Fruit fly (Drosophila melanogaster) Kc167 (cell line): ENCODE data around the gene Lst8.

Experiments used
- Myc ChIP-seq: fragments of >200 bp; optimal IDR thresholded peaks from 2 replicates; lab custom pipeline; 2017; ENCODE audit warnings: missing external identifiers
- Sin3A ChIP-seq: fragments of >200 bp; optimal IDR thresholded peaks from 2 replicates; lab custom pipeline; 2018; ENCODE audit warnings: missing external identifiers
- h ChIP-seq: fragments of >200 bp; optimal IDR thresholded peaks from 3 replicates; lab custom pipeline; 2018; ENCODE audit warnings: missing external identifiers
- insv ChIP-seq: fragments of >200 bp; optimal IDR thresholded peaks from 3 replicates; lab custom pipeline; 2018; ENCODE audit warnings: missing external identifiers
- psq ChIP-seq: fragments of >200 bp; optimal IDR thresholded peaks from 2 replicates; lab custom pipeline; 2017; ENCODE audit warnings: missing external identifiers
- ttk ChIP-seq: sonication (Bioruptor generic); optimal IDR thresholded peaks from 2 replicates; lab custom pipeline; 2017; ENCODE audit warnings: missing external identifiers

Gene Lst8

dm6 chrX:9578696-9579509, 26.9 kb downstream of the Lst8 start:
- no peak for TF ChIP-seq ttk
- no peak for TF ChIP-seq Sin3A (lab: Kevin White, UChicago)
- TF ChIP-seq insv: no peak
- no peak for TF ChIP-seq Myc (lab: Kevin White, UChicago)
- no peak for TF ChIP-seq psq (lab: Kevin White, UChicago)
- TF ChIP-seq h (lab: Kevin White, UChicago): no peak

DNA sequence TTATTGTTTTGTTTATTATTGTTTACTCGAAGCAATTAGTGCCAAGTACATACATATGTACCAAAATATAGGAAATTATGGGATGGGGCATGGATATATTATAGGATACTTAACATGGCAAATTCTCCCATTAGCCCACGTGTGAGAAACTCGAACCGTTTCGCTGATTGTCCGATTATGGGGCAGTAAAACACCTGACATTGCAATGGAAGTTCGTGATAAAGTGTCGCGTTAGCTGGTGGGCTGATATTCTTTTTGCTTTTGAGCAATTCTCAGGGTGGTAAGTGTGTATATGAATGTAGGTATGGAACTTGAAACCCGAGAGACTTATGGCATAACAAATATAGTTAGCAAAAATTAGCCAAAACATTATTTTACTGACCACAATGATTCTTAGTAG, 27.8 kb downstream of the Lst8 start:
- no peak for TF ChIP-seq Myc (lab: Kevin White, UChicago)
- no peak for TF ChIP-seq psq (lab: Kevin White, UChicago)
- no peak for TF ChIP-seq insv
- no peak for TF ChIP-seq h (lab: Kevin White, UChicago)

DNA sequence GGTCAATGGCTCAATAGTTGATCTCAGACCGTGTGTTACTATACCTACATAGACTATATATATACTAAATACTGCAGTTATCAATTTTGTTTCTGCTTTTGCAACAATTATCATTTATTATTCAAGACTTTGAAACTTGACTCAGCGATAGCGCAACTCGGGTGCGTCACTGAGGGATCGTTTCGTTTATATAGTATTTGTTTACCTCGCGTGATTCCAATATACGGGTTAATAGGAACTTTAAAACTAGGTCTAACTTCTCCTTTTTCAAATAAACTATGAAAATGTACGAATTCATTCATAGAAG, 28.5 kb downstream of the Lst8 start:
- TF ChIP-seq insv: no peak
- no peak for TF ChIP-seq psq (lab: Kevin White, UChicago)

- TF ChIP-seq ttk (no peak), h (lab: Kevin White, UChicago) (no peak), insv (no peak), psq (lab: Kevin White, UChicago) (no peak), Myc (lab: Kevin White, UChicago) (no peak), Sin3A (lab: Kevin White, UChicago) (no peak)
Measured at dm6 chrX:9576504-9577337, 29.0 kb downstream of the Lst8 start.

- TF ChIP-seq Sin3A (lab: Kevin White, UChicago) (no peak), ttk (no peak), insv (no peak)
Measured at dm6 chrX:9576147-9576503, 29.6 kb downstream of the Lst8 start, which contains the start of gene CG42395. Gene CG42395 (minus strand): TSS chrX:9576247.

DNA sequence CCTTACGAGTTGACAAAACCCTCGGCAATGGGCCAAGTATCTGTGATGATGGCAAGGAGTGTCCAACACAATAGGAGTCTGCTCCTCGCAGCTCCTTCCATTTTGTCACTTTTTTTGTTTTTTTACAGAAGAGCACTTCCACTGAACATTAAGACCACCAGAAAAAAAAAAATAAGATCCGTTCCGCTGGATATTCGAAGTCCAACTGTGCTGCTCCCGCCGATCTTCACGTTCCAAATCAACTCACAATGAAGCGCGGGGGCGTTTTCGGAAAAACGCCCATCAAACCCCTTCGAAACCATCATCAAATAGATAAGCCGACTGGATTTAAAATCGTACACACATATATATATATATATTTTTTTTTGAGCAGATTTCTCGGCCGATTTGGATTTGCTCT, 34.6 kb downstream of the Lst8 start, which contains the start of gene Cubn:
Cubn (minus strand) TSS at position 101 of the 400 bp plus-strand sequence.
- TF ChIP-seq h (lab: Kevin White, UChicago) (no peak), ttk (no peak), Sin3A (lab: Kevin White, UChicago) (no peak), Myc (lab: Kevin White, UChicago) (no peak)

DNA sequence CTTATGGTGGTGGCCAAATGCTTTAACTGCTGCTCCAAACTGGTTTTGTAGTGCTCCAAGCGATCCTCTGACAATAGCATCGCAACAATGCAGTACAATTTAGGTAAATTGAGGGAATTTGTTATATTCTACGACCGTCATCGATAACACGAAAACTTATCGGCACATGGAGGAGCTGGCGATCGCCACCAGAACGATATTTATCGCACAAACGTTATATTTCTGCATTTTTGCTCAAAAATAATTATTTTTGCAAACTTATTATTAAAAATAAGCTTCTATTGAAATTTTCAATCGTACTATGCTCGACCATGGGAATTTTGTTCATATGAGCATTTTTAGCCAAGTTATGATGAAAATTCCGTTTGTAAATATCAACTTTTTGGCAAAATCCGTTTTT, 49.4 kb downstream of the Lst8 start, which contains the start of gene CG15317:
CG15317 (minus strand) TSS at position 148 of the 400 bp plus-strand sequence.
- TF ChIP-seq psq (lab: Kevin White, UChicago) (no peak), ttk (no peak), Myc (lab: Kevin White, UChicago) (no peak), h (lab: Kevin White, UChicago) (no peak), Sin3A (lab: Kevin White, UChicago) (no peak), insv (no peak)

DNA sequence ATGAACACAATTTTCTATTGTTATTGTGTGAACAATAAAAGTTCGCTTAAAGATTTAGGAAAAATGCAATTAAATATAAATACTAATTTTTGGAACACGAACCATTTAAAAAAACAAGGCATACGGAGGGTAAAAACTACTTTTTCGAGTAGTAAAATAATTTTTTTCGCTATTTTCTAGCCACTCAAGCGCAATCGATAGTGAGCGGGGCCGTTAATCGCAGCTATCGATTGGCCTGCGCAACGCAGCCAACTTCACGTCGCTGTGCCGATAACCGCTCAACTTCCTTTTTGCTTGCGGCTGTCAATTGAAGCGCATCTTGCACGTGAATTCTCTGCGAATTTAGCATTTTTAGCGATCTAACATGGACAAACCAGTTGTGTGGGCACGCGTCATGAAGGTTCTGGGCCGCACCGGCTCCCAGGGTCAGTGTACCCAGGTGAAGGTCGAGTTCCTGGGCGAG, 51.4 kb downstream of the Lst8 start, which contains the start of gene RpS28b:
RpS28b (plus strand) TSS at position 278 of the 463 bp plus-strand sequence.
- TF ChIP-seq Myc (lab: Kevin White, UChicago): no peak
- no peak for TF ChIP-seq insv
